Fruit fly (Drosophila melanogaster): ENCODE measurements around the gene CG42587.

DNA sequence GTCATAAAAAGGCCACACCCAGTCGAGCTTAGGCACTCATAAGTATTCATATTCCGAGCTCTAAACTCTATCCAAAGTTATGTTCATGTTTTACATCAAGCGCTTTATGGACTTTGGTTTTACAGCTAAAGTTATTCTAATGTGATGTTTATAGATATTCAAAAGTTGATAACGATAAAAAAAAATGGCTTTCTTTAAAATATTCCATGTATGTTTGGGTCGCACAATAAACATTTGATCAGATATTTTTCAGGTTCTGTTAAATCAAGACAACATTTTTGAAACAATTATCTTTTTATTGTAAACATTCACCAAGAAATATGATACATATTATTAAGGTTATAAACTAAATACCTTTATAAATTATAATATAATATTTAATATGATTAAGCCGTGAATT is 46.0 kb downstream of the CG42587 start:
- TF ChIP-seq CG4282 (GFP tag; optimal IDR thresholded peaks at IDR 0.05), result no peak
- no peak for TF ChIP-seq Abd-B (GFP tag; optimal IDR thresholded peaks at IDR 0.05)
- TF ChIP-seq CG32532 (GFP tag; IDR thresholded peaks at IDR 0.05), result no peak

All from whole organism, embryonic.